Worm (Caenorhabditis elegans) whole organism, mixed stage, embryonic: ENCODE measurements around the gene F59D12.2.

Source experiments
- M03D4.4 ChIP-seq: sonication (generic microtip); optimal IDR thresholded peaks from 2 replicates; lab custom pipeline; 2017; ENCODE audit warnings: mild to moderate bottlenecking, missing genetic modification characterization, missing compliant biosample characterization
- ceh-39 ChIP-seq: fragments of 150-350 bp; optimal IDR thresholded peaks from 2 replicates; lab custom pipeline; 2014; ENCODE audit warnings: missing biosample characterization, missing genetic modification characterization
- ces-1 ChIP-seq: fragments of 150-350 bp; optimal IDR thresholded peaks from 2 replicates; lab custom pipeline; 2014; ENCODE audit warnings: missing biosample characterization, missing genetic modification reagents, missing genetic modification characterization
- elt-1 ChIP-seq: sonication (generic microtip); optimal IDR thresholded peaks from 2 replicates; lab custom pipeline; 2017; ENCODE audit warnings: missing genetic modification characterization, mild to moderate bottlenecking, missing compliant biosample characterization, antibody characterized with exemption, moderate library complexity, borderline replicate concordance; ENCODE audit not compliant: insufficient read depth
- lin-13 ChIP-seq: fragments of 150-350 bp; optimal IDR thresholded peaks from 2 replicates; lab custom pipeline; 2014; ENCODE audit warnings: missing biosample characterization, missing genetic modification characterization
- lin-32 ChIP-seq: fragments of 200-800 bp; sonication (Bioruptor generic); optimal IDR thresholded peaks from 2 replicates; lab custom pipeline; 2018; ENCODE audit warnings: mild to moderate bottlenecking, missing genetic modification characterization, missing compliant biosample characterization
- mab-5 ChIP-seq: fragments of 150-350 bp; optimal IDR thresholded peaks from 2 replicates; lab custom pipeline; 2014; ENCODE audit warnings: missing biosample characterization, missing genetic modification characterization
- mls-2 ChIP-seq: sonication (generic microtip); optimal IDR thresholded peaks from 2 replicates; lab custom pipeline; 2016; ENCODE audit warnings: mild to moderate bottlenecking, missing genetic modification characterization, moderate library complexity, missing compliant biosample characterization
- nhr-12 ChIP-seq: fragments of 150-350 bp; optimal IDR thresholded peaks from 2 replicates; lab custom pipeline; 2014; ENCODE audit warnings: missing biosample characterization, missing genetic modification characterization
- nhr-28 ChIP-seq: fragments of 150-350 bp; optimal IDR thresholded peaks from 2 replicates; lab custom pipeline; 2014; ENCODE audit warnings: missing biosample characterization, missing genetic modification characterization
- nhr-76 ChIP-seq: sonication (generic microtip); optimal IDR thresholded peaks from 2 replicates; lab custom pipeline; 2017; ENCODE audit warnings: missing biosample characterization, missing genetic modification characterization
- sptf-1 ChIP-seq: sonication (generic microtip); optimal IDR thresholded peaks from 2 replicates; lab custom pipeline; 2017; ENCODE audit warnings: mild to moderate bottlenecking, missing genetic modification characterization, moderate library complexity, missing compliant biosample characterization
- tbx-8 ChIP-seq: fragments of 200-800 bp; sonication (Bioruptor generic); optimal IDR thresholded peaks from 2 replicates; lab custom pipeline; 2018; ENCODE audit warnings: mild to moderate bottlenecking, missing genetic modification characterization, moderate library complexity, missing compliant biosample characterization
- unc-62 ChIP-seq: fragments of 150-350 bp; optimal IDR thresholded peaks from 2 replicates; lab custom pipeline; 2014; ENCODE audit warnings: missing biosample characterization, missing genetic modification reagents, missing genetic modification characterization

The F59D12.2 gene

ce11 chrX:15629615-15630014, 45.9 kb downstream of the F59D12.2 start:
- TF ChIP-seq lin-32 (no peak), M03D4.4 (tag; lab: Kevin White, UChicago) (no peak)
- TF ChIP-seq, all 35 proteins: peak for 0

- TF ChIP-seq mls-2 (tag; lab: Kevin White, UChicago), result no peak
- TF ChIP-seq tbx-8 (GFP tag; lab: Kevin White, UChicago), result no peak
- no peak for TF ChIP-seq lin-32
- no peak for TF ChIP-seq nhr-12 (tag; lab: Kevin White, UChicago)
- TF ChIP-seq ces-1 (GFP tag; lab: Kevin White, UChicago), result no peak
- no peak for TF ChIP-seq elt-1 (tag; lab: Kevin White, UChicago)
- no peak for TF ChIP-seq sptf-1
- no peak for TF ChIP-seq nhr-28 (tag; lab: Kevin White, UChicago)
- TF ChIP-seq nhr-76 (tag; lab: Kevin White, UChicago), result no peak
- no peak for TF ChIP-seq lin-13 (tag; lab: Kevin White, UChicago)
Observed at ce11 chrX:15628945-15629344, 46.6 kb downstream of the F59D12.2 start.

ce11 chrX:15627814-15628213, 47.7 kb downstream of the F59D12.2 start:
- peak; percentile 62 for TF ChIP-seq ces-1 (GFP tag; lab: Kevin White, UChicago)
- no peak for TF ChIP-seq mab-5 (tag; lab: Kevin White, UChicago)
- TF ChIP-seq, all 35 proteins: peak for 1

DNA sequence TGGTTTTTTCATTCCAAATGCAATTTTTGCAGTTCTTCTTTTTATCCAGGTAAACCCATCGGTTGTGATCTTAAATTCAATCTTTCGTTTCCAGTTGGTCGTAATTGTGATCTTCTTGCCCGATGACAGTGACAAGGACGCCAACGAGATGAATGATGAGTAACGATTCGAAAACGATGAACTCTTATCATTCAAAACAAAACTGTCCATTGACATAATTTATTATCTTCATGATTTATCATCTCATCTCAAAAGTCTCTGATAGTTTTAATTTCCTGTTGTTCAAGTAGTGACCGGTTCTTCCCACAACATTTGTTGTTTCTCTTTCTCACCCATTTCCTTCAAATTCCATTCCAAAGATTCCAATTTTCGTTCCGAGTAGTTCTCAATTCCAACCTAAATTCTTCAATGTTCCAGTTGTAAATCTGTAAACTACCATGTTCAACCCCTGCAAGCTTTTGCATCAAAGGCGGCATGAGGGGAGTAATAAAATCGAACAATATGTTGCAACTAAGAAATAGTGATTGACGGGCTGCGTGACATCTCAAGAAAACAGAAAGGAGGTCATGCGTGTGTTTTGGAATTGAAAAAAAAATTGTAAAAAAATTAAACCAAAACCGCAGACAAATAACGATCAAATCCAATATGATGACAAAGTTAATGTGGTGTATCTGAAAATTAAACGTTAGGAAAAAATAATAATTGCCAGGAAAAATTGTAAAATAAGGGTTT, 49.2 kb downstream of the F59D12.2 start:
- no peak for TF ChIP-seq ceh-39 (tag; lab: Kevin White, UChicago)
- TF ChIP-seq ces-1 (GFP tag; lab: Kevin White, UChicago), result no peak
- peak; percentile 28 for TF ChIP-seq unc-62
- no peak for TF ChIP-seq nhr-76 (tag; lab: Kevin White, UChicago)
